Worm (Caenorhabditis elegans): ENCODE data around the gene Y9C12A.1.

Y9C12A.1 gene

DNA sequence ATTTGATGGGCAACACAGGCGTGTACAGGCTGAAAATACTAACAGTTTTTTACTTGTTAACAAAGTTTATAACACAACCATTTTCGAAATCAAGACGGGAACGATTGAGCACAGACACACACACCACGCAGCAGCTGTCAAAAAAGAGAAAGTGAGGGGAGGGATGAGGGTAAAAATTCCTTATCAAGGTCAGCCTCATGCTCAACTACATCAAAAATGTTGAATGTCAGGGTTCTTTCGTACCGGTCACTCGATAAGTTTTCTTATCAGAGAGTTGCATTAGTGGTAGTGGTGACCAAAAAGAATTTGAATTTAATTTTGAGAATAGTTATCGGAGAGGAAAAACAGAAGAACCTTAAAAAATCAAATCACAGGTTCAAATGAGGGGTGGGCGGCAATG lies 12.0 kb downstream of the Y9C12A.1 start, which contains the start of gene T19D7.6:
Gene T19D7.6 (minus strand): TSS at position 198 of the 400 bp plus-strand sequence.
- TF ChIP-seq tbx-7 (tag; optimal IDR thresholded peaks at IDR 0.05) (no peak), elt-2 (tag; optimal IDR thresholded peaks at IDR 0.05) (peak; percentile 21)

ce11 chrX:666125-666524 lies 16.5 kb downstream of the Y9C12A.1 start, which contains the start of gene T19D7.5:
Gene T19D7.5 (minus strand): TSS chrX:666225.
- TF ChIP-seq lim-6 (tag; optimal IDR thresholded peaks at IDR 0.05), result no peak
- TF ChIP-seq ets-4 (tag; optimal IDR thresholded peaks at IDR 0.05), result no peak
- no peak for TF ChIP-seq sdc-2 (tag; optimal IDR thresholded peaks at IDR 0.05)
- TF ChIP-seq dmd-4 (tag; optimal IDR thresholded peaks at IDR 0.05; ENCODE audit: borderline replicate concordance), result no peak
- no peak for TF ChIP-seq che-1 (tag; optimal IDR thresholded peaks at IDR 0.05)
- no peak for TF ChIP-seq pha-2 (tag; optimal IDR thresholded peaks at IDR 0.05)
- TF ChIP-seq nfya-1 (tag; optimal IDR thresholded peaks at IDR 0.05), result no peak
- TF ChIP-seq tbx-2 (tag; optimal IDR thresholded peaks at IDR 0.05), result no peak
- TF ChIP-seq C38D4.7 (GFP tag; optimal IDR thresholded peaks at IDR 0.05), result no peak
- no peak for TF ChIP-seq eyg-1 (tag; optimal IDR thresholded peaks at IDR 0.05)
- TF ChIP-seq pat-9 (tag; optimal IDR thresholded peaks at IDR 0.05), result no peak
- TF ChIP-seq pros-1 (tag; optimal IDR thresholded peaks at IDR 0.05), result no peak
- TF ChIP-seq zip-5 (tag; optimal IDR thresholded peaks at IDR 0.05), result no peak
- TF ChIP-seq pax-1 (tag; optimal IDR thresholded peaks at IDR 0.05), result no peak
- TF ChIP-seq C08G9.2 (tag; optimal IDR thresholded peaks at IDR 0.05), result no peak
- no peak for TF ChIP-seq ceh-34 (tag; optimal IDR thresholded peaks at IDR 0.05)

- TF ChIP-seq unc-42 (tag; optimal IDR thresholded peaks at IDR 0.05), result peak; percentile 48
- no peak for TF ChIP-seq lin-11 (tag; optimal IDR thresholded peaks at IDR 0.05)
- TF ChIP-seq pat-9 (tag; optimal IDR thresholded peaks at IDR 0.05), result no peak
- peak; percentile 62 for TF ChIP-seq ceh-48 (tag; optimal IDR thresholded peaks at IDR 0.05)
- TF ChIP-seq dve-1 (tag; optimal IDR thresholded peaks at IDR 0.05), result no peak
- TF ChIP-seq pha-2 (tag; optimal IDR thresholded peaks at IDR 0.05), result no peak
- no peak for TF ChIP-seq hlh-15 (tag; optimal IDR thresholded peaks at IDR 0.05)
- TF ChIP-seq ceh-31 (tag; optimal IDR thresholded peaks at IDR 0.05), result peak; percentile 34
- no peak for TF ChIP-seq nhr-11 (tag; optimal IDR thresholded peaks at IDR 0.05)
- TF ChIP-seq zip-5 (tag; optimal IDR thresholded peaks at IDR 0.05), result no peak
- TF ChIP-seq lim-6 (tag; optimal IDR thresholded peaks at IDR 0.05), result no peak
- TF ChIP-seq C08G9.2 (tag; optimal IDR thresholded peaks at IDR 0.05), result no peak
- TF ChIP-seq ceh-45 (GFP tag; IDR thresholded peaks at IDR 0.05), result no peak
Measured at ce11 chrX:661727-662330, 20.8 kb downstream of the Y9C12A.1 start, which contains the start of gene rund-1. Gene rund-1 (minus strand): TSS chrX:661777.

- no peak for TF ChIP-seq ets-4 (tag; optimal IDR thresholded peaks at IDR 0.05)
- no peak for TF ChIP-seq K02D7.2 (tag; optimal IDR thresholded peaks at IDR 0.05)
- TF ChIP-seq ceh-14 (tag; optimal IDR thresholded peaks at IDR 0.05), result no peak
- TF ChIP-seq T23F11.4 (GFP tag; optimal IDR thresholded peaks at IDR 0.05), result no peak
- TF ChIP-seq gmeb-2 (tag; optimal IDR thresholded peaks at IDR 0.05), result no peak
Measured at ce11 chrX:655884-656283, 26.7 kb downstream of the Y9C12A.1 start, which contains the start of gene lpr-7. Gene lpr-7 (plus strand): TSS chrX:656184.

DNA sequence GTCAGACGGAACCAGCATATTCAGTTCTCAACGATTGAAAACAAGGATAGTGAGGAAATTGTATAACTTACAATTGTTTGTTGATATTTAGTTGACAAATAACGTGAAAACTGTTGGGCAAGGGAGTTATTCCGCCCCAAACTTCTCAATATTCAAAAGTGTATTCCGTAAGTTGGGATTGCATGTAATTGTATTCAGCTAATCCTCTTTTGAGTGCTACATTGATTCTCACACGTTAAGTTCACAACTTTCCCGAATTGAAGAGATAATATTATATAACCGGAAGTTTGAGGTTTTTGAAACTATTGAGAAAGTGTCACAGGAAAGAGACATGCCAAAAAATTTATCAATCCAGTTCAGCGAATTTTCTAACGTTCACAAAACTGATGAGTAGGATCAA lies 27.8 kb downstream of the Y9C12A.1 start, which contains the start of gene ifc-2:
Gene ifc-2 (minus strand): TSS at position 101 of the 400 bp plus-strand sequence.
- TF ChIP-seq Y22D7AL.16 (tag; optimal IDR thresholded peaks at IDR 0.05) (no peak), che-1 (tag; optimal IDR thresholded peaks at IDR 0.05) (no peak), unc-55 (GFP tag; optimal IDR thresholded peaks at IDR 0.05) (no peak), nhr-11 (tag; optimal IDR thresholded peaks at IDR 0.05) (no peak), ceh-48 (tag; optimal IDR thresholded peaks at IDR 0.05) (no peak), nfya-1 (tag; optimal IDR thresholded peaks at IDR 0.05) (no peak), ttx-3 (tag; optimal IDR thresholded peaks at IDR 0.05) (no peak), mec-3 (tag; optimal IDR thresholded peaks at IDR 0.05; ENCODE audit: borderline replicate concordance) (no peak), pros-1 (tag; optimal IDR thresholded peaks at IDR 0.05) (no peak), sdc-2 (tag; optimal IDR thresholded peaks at IDR 0.05) (no peak), hlh-8 (tag; optimal IDR thresholded peaks at IDR 0.05) (no peak), elt-2 (tag; optimal IDR thresholded peaks at IDR 0.05) (no peak), pqm-1 (tag; optimal IDR thresholded peaks at IDR 0.05) (no peak)
